Fruit fly (Drosophila melanogaster) whole organism: ENCODE results near the gene CG31343.
A peak's percentile ranks its signal among the peaks of the same experiment; 100 is the strongest.

Source experiments
- CG8478 ChIP-seq: fragments of >200 bp; optimal IDR thresholded peaks from 2 replicates; lab custom pipeline; 2018; ENCODE audit warnings: inconsistent platforms
- Dll ChIP-seq: fragments of >200 bp; optimal IDR thresholded peaks from 2 replicates; lab custom pipeline; 2017
- EcR ChIP-seq, 2 experiments: fragments of >200 bp; optimal IDR thresholded peaks; 2 replicates each; lab custom pipeline; 2017; ENCODE audit warnings: missing biosample characterization in 2 of 2, missing genetic modification characterization in 2 of 2, missing genetic modification reagents in 2 of 2
- pan ChIP-seq: fragments of >200 bp; optimal IDR thresholded peaks from 2 replicates; lab custom pipeline; 2017
- psq ChIP-seq: fragments of >200 bp; optimal IDR thresholded peaks from 2 replicates; lab custom pipeline; 2017
- usp ChIP-seq: fragments of >200 bp; optimal IDR thresholded peaks from 2 replicates; lab custom pipeline; 2017; ENCODE audit warnings: missing biosample characterization, missing genetic modification characterization, mixed read lengths

The CG31343 gene

DNA sequence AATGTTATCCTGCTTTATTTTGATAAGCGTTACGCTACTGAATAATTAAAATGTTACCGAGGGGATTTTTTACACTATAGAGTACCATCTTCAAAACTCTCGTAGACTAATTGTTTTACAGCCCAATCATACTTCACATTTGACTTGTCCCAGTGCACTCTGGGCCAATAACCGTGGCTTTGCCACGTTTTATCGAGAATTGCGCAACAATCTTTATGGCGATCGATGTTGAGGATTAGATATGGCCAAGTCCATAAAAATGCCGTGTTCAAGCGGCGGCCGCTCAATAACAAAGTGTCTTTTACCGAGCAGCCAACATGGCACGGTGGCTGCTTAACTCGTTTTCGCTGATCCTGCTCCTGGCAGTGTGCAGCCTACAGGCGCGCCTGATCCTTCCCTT lies at the start of gene CG31343:
CG31343 (plus strand) TSS at position 279 of the 400 bp plus-strand sequence.
- TF ChIP-seq pan (no peak), Dll (no peak), psq (lab: Kevin White, UChicago) (no peak), CG8478 (lab: Kevin White, UChicago) (no peak), usp (GFP tag; lab: Kevin White, UChicago) (no peak), EcR (GFP tag; optimal IDR thresholded peaks at IDR 0.05; lab: Kevin White, UChicago) (no peak)

DNA sequence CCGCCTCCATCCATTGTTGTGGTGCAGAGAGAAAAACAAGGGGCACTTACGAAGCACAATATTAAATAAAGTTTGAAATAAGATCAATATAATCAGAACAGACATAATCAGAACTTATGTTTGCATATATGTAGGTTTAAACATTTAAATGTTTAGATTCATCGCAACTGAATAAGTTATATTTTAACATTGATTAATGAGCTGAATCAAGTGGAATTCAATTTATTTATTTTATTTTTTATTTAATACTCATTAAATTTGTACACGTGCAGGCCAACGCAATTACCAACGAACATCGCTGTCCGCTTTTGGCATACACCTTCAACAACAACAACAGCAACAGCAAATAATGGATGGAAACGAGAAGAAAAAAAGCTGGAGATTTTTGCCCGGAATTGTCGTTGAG lies 46.2 kb upstream of the CG31343 start:
- TF ChIP-seq psq (lab: Kevin White, UChicago) (no peak), EcR (GFP tag; optimal IDR thresholded peaks at IDR 0.05; lab: Kevin White, UChicago) (no peak), pan (no peak), CG8478 (lab: Kevin White, UChicago) (no peak), usp (GFP tag; lab: Kevin White, UChicago) (no peak), Dll (no peak)

DNA sequence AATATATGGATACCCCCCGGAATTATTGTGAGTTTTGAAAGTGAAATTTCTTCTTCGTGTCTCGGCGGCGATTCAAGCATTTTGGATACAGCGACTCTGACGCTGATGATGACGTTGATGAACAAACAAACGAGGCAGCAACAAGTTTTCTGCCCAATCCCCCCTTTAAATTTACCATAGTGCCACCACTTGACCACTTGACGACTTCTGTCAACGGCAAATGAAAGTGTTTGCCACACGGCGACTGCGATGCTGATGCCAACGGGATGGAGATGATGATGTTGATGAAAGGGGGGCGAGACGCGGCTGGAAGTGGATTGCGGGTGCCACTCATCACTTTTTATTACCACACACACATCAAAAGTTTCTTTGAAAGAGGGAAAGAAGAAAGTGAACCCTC lies 44.6 kb upstream of the CG31343 start:
- no peak for TF ChIP-seq EcR (GFP tag; optimal IDR thresholded peaks at IDR 0.05; lab: Kevin White, UChicago)
- no peak for TF ChIP-seq pan
- TF ChIP-seq psq (lab: Kevin White, UChicago) = no peak
- TF ChIP-seq Dll = no peak
- no peak for TF ChIP-seq CG8478 (lab: Kevin White, UChicago)
- TF ChIP-seq usp (GFP tag; lab: Kevin White, UChicago) = no peak

DNA sequence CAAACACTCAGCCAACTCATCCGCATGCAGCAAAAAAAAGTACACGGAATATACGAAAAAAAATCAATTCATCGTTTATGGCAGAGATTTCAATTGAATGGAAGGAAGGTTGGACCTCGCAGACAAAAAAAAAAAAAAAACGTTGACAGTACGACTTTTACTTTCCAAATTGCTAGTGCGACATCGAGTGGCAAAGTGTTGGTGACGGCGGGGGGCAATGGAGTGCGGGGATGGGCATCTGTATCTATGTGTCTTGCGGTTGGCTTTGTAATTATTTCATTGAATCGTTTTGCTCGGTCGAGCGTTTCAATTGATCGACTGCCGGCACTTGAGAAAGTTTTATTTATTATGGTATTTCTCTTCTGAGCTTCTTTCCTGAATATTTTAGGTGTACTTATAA lies 43.5 kb upstream of the CG31343 start:
- TF ChIP-seq usp (GFP tag; lab: Kevin White, UChicago) (no peak), CG8478 (lab: Kevin White, UChicago) (no peak), pan (no peak), EcR (GFP tag; optimal IDR thresholded peaks at IDR 0.05; lab: Kevin White, UChicago) (no peak)

- TF ChIP-seq Dll (no peak), CG8478 (lab: Kevin White, UChicago) (no peak), pan (no peak), usp (GFP tag; lab: Kevin White, UChicago) (no peak), EcR (GFP tag; optimal IDR thresholded peaks at IDR 0.05; lab: Kevin White, UChicago) (no peak), psq (lab: Kevin White, UChicago) (no peak)
Observed at dm6 chr3R:21703346-21703745, 41.7 kb upstream of the CG31343 start.

DNA sequence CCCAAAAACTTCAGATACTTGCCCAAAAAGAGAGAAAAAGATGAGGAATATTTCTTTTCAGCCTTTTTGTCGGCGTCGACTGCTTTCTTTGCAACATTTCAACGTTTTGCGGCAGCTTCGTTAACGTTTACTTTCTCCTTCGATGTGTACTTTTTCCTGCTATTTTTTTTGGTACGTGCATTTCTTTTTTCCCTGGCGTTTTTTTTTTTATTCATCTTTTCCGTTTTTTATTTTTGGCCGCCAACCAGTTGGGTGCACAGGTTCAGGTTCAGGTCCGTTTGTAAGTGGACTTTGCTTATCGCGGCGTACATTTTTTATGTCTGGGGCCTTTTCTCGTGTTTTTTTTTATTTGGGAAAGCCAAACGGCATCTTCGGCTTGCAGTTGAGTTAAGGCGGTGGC lies 40.6 kb upstream of the CG31343 start:
- TF ChIP-seq EcR (GFP tag; optimal IDR thresholded peaks at IDR 0.05; lab: Kevin White, UChicago) (no peak), psq (lab: Kevin White, UChicago) (no peak), usp (GFP tag; lab: Kevin White, UChicago) (no peak), Dll (no peak), CG8478 (lab: Kevin White, UChicago) (no peak), pan (no peak)

- no peak for TF ChIP-seq pan
- TF ChIP-seq psq (lab: Kevin White, UChicago) = no peak
- no peak for TF ChIP-seq usp (GFP tag; lab: Kevin White, UChicago)
- no peak for TF ChIP-seq EcR (GFP tag; optimal IDR thresholded peaks at IDR 0.05; lab: Kevin White, UChicago)
- no peak for TF ChIP-seq CG8478 (lab: Kevin White, UChicago)
- TF ChIP-seq Dll = no peak
Observed at dm6 chr3R:21719420-21719933, 25.6 kb upstream of the CG31343 start, which contains the start of gene CG31176. TSS of gene CG31176 (minus strand) at chr3R:21719660.

DNA sequence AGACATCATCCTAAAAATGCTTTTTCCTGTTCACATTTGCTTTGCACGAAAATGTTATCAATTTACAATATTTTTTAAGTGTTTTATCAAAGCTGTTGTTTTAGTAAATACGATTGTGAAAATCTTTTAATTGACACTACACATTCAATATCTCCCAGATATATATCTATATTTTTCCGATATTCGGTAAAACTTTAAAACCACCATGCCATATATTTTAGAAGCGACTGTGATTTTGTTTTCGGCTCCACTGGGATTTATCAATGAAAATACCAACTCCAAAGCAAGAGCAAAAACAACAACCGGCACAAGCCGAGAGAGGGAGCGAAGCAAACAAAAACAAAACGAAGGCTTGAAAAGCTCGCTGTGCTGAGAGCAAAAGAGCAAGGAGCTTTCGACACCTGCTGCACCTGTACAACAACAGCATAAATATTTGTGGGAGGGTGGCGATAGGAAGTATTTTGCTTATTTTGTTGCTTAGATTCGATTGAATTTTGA lies 25.1 kb upstream of the CG31343 start:
- TF ChIP-seq Dll = no peak
- no peak for TF ChIP-seq psq (lab: Kevin White, UChicago)
- no peak for TF ChIP-seq EcR (GFP tag; optimal IDR thresholded peaks at IDR 0.05; lab: Kevin White, UChicago)
- TF ChIP-seq CG8478 (lab: Kevin White, UChicago) = no peak
- no peak for TF ChIP-seq pan
- no peak for TF ChIP-seq usp (GFP tag; lab: Kevin White, UChicago)

- TF ChIP-seq Dll (no peak), CG8478 (lab: Kevin White, UChicago) (no peak), usp (GFP tag; lab: Kevin White, UChicago) (no peak), psq (lab: Kevin White, UChicago) (no peak), pan (no peak), EcR (GFP tag; optimal IDR thresholded peaks at IDR 0.05; lab: Kevin White, UChicago) (no peak)
Observed at dm6 chr3R:21722457-21722856, 22.6 kb upstream of the CG31343 start.

DNA sequence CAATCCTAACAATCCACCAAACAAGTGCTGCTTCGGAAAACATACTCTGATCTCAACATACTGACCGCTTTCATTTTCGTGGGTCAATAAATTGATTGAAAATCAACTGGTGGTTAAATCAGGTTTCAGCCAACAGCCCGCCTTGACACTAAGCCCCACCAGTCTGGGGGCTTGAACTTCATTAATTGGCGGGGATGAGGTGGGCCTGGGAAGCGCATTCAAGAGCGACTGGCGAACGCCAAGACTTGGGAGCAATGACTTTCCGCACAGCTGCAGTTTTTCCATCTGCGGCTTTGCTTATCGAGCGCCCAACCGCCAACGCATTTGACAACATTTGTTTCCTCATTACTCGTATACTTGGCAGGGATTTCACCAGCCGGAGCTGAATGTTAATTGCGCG lies 18.5 kb upstream of the CG31343 start:
- peak in 1 of 2 experiments; percentile 53 for TF ChIP-seq EcR (GFP tag; optimal IDR thresholded peaks at IDR 0.05; lab: Kevin White, UChicago)
- no peak for TF ChIP-seq CG8478 (lab: Kevin White, UChicago)
- TF ChIP-seq Dll = no peak
- no peak for TF ChIP-seq psq (lab: Kevin White, UChicago)
- TF ChIP-seq usp (GFP tag; lab: Kevin White, UChicago) = no peak
- TF ChIP-seq pan = no peak

DNA sequence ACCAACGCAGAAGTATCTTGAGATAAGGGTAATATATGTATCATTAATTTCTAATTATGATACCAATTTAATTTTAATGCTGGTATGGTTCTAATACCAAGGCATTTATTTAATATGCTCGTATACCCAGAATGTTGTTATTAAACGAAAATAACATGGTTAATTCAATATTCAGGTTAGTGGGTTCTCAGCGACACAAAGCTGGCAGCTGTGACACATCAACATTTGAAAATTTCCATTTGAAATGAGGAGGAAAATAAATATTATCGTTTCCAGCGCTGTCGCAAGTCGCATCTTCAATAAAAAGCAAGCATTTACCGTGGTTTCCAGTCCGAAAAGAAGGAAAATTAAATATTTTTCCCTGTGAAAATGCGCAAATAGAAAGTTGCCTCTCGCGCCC lies 14.1 kb upstream of the CG31343 start:
- no peak for TF ChIP-seq psq (lab: Kevin White, UChicago)

dm6 chr3R:21731682-21732081 lies 13.4 kb upstream of the CG31343 start:
- no peak for TF ChIP-seq EcR (GFP tag; optimal IDR thresholded peaks at IDR 0.05; lab: Kevin White, UChicago)
- no peak for TF ChIP-seq usp (GFP tag; lab: Kevin White, UChicago)
- no peak for TF ChIP-seq Dll
- no peak for TF ChIP-seq pan
- no peak for TF ChIP-seq CG8478 (lab: Kevin White, UChicago)
- TF ChIP-seq psq (lab: Kevin White, UChicago) = no peak

- TF ChIP-seq CG8478 (lab: Kevin White, UChicago) = no peak
- TF ChIP-seq usp (GFP tag; lab: Kevin White, UChicago) = no peak
- no peak for TF ChIP-seq psq (lab: Kevin White, UChicago)
- TF ChIP-seq EcR (GFP tag; optimal IDR thresholded peaks at IDR 0.05; lab: Kevin White, UChicago) = no peak
Observed at dm6 chr3R:21732901-21733300, 12.2 kb upstream of the CG31343 start.
